Worm (Caenorhabditis elegans): Measurements from ENCODE around the gene F56D2.2.

Gene F56D2.2

DNA sequence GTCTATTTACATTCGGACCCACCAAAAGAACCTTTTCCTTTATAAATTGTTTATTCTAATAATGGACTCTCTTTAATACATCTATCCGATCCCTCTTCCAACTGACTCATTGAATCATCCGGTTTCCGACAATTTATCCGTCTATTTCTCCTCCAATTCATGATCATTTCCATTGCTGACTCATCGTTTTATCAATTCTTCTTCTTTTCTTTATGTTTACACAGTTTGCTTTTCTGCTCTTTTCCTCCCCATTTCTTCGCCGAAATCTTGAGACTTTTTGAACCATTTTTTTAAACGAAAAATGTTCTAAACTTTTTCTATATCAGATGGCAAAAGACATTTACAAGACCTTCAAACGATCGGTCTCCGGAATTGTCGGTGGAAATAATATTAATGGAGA is 8.4 kb downstream of the F56D2.2 start, which contains the start of gene ced-6:
Gene ced-6, plus strand, starts transcription at position 327 of the 400 bp plus-strand sequence.
- TF ChIP-seq him-1 (tag; optimal IDR thresholded peaks at IDR 0.05) (no peak), W03F9.2 (tag; optimal IDR thresholded peaks at IDR 0.05) (no peak), dao-5 (tag; optimal IDR thresholded peaks at IDR 0.05) (no peak)

DNA sequence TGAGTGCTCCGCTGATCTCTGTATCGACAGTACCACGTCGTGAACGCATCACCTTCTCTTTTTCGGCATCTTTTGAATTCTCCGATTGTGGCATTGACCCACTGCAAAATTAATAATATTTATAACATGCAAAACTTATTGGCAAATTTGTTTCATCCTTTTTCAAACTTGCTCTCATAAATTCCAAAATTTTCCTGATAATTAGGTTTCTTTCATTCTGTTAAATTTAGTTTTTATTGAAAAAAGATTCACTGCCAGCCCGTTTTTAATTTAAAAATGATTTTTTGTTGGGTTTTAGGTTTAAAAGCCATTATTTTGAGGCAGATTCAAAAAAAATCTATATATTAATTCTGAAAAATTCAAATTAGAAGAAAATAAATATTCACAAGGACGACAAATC is 12.9 kb downstream of the F56D2.2 start, which contains the start of gene wdr-37:
Gene wdr-37, minus strand, starts transcription at position 101 of the 400 bp plus-strand sequence.
- TF ChIP-seq him-1 (tag; optimal IDR thresholded peaks at IDR 0.05) (no peak), dao-5 (tag; optimal IDR thresholded peaks at IDR 0.05) (no peak), W03F9.2 (tag; optimal IDR thresholded peaks at IDR 0.05) (no peak)

DNA sequence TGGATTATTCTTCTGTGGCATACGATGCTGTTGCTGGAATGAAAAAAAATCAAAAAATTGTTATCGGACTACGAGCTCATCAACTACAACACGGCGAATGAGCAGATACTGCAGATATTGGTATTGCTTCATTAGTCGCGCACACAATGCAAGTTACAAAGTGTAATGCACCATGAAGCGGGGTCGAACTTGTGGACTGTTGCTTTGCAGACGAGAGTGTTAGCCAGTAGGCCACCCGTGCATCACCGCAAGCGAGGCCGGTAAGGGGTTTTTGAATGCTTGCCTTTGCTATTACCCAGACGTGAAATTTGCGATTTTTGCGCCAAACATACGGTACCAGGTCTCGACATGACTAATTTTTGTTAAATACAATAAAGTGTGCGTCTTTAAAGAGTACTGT is 14.9 kb downstream of the F56D2.2 start:
- TF ChIP-seq dao-5 (tag; optimal IDR thresholded peaks at IDR 0.05) = peak; percentile 67
- TF ChIP-seq W03F9.2 (tag; optimal IDR thresholded peaks at IDR 0.05) = peak; percentile 25
- no peak for TF ChIP-seq him-1 (tag; optimal IDR thresholded peaks at IDR 0.05)

DNA sequence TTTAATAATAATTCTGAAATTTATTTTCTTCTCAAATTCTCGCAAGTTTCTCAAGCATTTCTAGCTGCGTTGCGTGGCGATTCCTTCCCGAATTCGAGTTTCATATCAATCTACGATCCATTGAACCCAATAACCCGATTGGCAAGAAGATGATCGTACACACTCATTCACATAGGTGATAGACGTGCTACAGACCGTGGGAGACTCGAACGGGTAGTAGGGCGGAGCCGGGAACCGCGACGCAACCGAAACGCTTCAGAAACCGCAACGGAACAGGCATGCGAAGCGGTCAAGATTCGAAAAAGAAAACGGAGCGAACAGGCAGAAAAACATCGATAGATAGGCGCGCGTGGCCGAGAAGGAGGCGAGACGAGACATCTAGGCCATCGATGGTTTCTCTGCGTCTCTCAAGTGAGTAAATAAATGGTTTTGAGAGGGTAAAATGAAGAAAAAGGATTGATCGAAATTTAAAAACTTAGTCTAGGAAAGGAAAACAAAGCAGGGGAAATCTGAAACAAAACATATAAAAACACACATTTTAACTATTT is 16.4 kb downstream of the F56D2.2 start, which contains the start of gene madf-11:
Gene madf-11, minus strand, starts transcription at position 51 of the 548 bp plus-strand sequence.
- TF ChIP-seq W03F9.2 (tag; optimal IDR thresholded peaks at IDR 0.05) (no peak), him-1 (tag; optimal IDR thresholded peaks at IDR 0.05) (no peak), dao-5 (tag; optimal IDR thresholded peaks at IDR 0.05) (no peak)

DNA sequence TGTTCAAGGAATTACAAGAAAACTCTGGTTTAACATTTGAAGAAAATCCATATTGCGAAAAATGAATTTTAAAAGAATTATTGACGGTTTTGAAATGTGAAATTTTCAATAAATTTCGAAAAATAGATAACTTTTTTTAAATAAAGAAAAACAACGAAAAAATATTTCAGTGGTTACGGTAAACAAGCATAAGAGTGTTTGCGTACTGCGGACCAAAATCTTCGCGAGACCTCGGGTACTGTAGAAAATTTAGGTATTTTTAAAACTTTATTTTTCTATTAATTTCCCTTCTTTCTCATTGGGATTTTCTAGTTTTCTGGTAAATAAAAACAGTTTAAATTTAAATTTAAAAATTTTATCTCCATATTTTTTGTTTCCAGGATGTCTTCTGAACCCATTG is 17.0 kb downstream of the F56D2.2 start, which contains the start of gene xnd-1:
Gene xnd-1, plus strand, starts transcription at position 381 of the 400 bp plus-strand sequence.
- TF ChIP-seq him-1 (tag; optimal IDR thresholded peaks at IDR 0.05) = no peak
- peak; percentile 49 for TF ChIP-seq W03F9.2 (tag; optimal IDR thresholded peaks at IDR 0.05)
- TF ChIP-seq dao-5 (tag; optimal IDR thresholded peaks at IDR 0.05) = no peak

DNA sequence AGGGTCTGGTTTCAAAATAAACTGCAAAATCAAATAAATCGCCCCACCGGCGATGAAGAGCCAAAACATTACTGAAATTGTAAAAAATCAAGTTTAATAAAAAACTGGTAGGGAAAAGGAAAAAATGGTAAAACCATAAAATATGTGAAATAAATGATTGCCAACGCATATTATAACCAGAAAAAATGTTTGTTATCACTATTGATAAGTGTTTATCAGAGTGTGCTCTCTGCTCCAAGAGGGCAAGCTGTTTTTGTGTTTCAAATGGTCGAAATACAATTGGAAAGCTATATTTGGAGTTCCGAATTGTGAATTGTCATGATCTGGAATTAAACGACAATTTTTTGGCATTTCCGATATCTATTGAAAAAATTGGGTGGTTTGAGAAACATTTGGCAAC is 23.2 kb downstream of the F56D2.2 start, which contains the start of gene C05D2.8:
Gene C05D2.8, minus strand, starts transcription at position 71 of the 400 bp plus-strand sequence.
- TF ChIP-seq dao-5 (tag; optimal IDR thresholded peaks at IDR 0.05) (no peak), W03F9.2 (tag; optimal IDR thresholded peaks at IDR 0.05) (no peak), him-1 (tag; optimal IDR thresholded peaks at IDR 0.05) (no peak)

DNA sequence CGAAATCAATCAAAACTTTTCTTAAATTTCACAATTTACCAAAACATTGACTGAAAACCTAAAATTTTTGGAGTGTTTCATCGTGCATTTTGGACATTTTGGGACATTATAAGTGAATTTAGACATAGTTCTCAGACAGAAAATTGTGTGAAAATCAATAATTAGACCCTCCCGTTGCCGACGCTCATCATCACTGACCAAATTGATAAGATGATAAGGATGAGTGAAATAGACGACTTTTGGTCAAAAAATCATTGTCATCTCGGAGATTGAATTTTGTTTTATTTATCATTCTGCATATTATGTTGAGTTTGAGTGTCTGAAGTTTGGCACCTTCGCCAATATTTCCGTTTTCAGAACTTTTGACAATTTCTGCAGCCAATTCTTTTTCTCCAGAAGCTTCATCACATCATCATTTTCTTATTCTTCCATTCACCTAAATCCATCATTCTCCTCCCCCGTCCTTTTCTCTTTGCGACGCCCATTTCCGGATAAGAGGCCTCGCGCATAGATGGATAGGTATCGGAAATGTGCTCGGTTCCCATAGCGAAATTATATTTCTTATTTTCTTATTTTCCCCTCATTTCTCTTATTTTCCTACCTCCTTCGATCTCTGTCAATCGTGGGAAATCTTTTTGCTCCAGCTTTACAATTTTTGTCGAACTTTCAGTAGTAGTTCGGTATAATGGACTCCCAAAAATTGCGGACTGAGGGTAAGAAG is 24.7 kb downstream of the F56D2.2 start, which contains the start of gene bas-1:
Gene bas-1, plus strand, starts transcription at position 671 of the 721 bp plus-strand sequence.
- TF ChIP-seq dao-5 (tag; optimal IDR thresholded peaks at IDR 0.05) = no peak
- TF ChIP-seq W03F9.2 (tag; optimal IDR thresholded peaks at IDR 0.05) = no peak
- TF ChIP-seq him-1 (tag; optimal IDR thresholded peaks at IDR 0.05) = no peak

DNA sequence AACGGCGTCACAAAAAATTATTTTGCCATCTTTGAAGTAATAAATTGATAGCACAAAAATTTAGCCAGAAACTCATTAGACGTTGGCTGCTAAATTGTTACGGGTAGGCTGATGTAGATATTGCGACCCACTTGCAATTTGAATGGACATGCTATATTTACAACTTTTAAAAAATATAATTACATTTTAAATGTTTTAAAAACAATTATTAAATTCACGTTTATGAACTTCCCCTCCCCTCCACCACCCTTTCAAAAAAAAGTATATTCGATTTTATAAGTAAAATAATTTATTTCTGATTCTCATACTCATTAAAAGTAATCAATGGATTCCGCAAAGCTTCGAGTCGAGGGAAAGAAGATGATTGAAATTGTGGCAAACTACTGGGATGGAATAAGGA is 27.6 kb downstream of the F56D2.2 start, which contains the start of gene basl-1:
Gene basl-1, plus strand, starts transcription at position 301 of the 400 bp plus-strand sequence.
- TF ChIP-seq dao-5 (tag; optimal IDR thresholded peaks at IDR 0.05) (no peak), W03F9.2 (tag; optimal IDR thresholded peaks at IDR 0.05) (no peak), him-1 (tag; optimal IDR thresholded peaks at IDR 0.05) (no peak)

DNA sequence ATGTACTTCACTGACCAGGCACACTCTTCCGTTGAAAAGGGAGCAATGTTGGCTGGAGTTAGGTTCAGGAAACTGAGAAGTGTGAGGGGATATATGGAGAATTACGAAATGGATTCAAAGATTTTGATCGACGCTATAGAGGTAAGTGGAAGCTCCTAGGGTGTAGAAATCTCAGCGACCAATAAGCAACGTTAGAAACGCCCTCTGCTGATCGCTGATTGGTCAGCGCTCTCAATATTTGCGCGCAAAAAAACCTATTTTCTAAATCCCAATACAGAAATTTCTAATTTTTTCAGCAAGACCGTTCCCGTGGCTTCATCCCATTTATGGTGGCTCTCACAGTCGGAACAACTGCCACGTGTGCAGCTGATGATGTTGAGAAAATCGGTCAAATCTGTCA is 28.6 kb downstream of the F56D2.2 start:
- TF ChIP-seq dao-5 (tag; optimal IDR thresholded peaks at IDR 0.05) (no peak), W03F9.2 (tag; optimal IDR thresholded peaks at IDR 0.05) (no peak), him-1 (tag; optimal IDR thresholded peaks at IDR 0.05) (no peak)

DNA sequence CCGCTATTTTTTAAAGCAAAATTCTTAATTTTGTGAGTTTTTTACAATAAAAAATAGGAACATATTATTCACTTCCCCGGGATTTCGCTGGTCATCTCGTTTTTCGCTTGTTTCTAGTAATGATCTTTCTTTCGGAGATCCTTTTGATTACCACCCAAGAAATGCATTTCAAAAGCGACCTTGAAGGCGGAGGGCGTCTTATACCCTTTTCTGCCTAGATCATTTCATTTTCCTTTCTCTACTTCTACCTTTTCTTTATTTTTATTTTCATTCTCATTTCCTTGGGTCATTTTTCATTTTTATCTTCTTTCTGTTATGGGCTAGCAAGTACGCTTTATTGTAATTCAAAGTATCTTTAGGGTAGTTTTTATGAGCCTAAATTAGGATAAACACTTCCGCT is 33.1 kb downstream of the F56D2.2 start:
- TF ChIP-seq dao-5 (tag; optimal IDR thresholded peaks at IDR 0.05) = no peak
- TF ChIP-seq him-1 (tag; optimal IDR thresholded peaks at IDR 0.05) = no peak
- no peak for TF ChIP-seq W03F9.2 (tag; optimal IDR thresholded peaks at IDR 0.05)

DNA sequence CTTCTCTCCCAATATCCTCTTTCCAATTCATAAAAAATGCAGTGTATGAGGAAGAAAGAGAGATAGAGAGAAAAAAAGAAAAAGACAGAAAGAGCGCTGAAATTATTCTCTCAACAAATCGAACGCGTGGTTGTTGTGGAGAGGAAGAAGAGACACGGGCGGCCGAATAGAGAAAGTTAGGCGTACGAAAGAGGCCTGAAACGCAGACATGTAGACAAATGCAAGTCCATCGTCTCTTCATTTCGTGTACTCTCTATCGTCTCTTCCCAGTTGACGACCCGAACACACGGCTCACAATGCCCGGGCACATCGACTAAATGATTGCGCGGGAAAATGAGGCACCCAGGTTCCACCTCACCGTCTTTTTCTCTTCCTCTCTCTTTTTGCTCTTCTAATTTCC is 34.2 kb downstream of the F56D2.2 start:
- TF ChIP-seq W03F9.2 (tag; optimal IDR thresholded peaks at IDR 0.05) (peak; percentile 35), him-1 (tag; optimal IDR thresholded peaks at IDR 0.05) (peak; percentile 57), dao-5 (tag; optimal IDR thresholded peaks at IDR 0.05) (no peak)

DNA sequence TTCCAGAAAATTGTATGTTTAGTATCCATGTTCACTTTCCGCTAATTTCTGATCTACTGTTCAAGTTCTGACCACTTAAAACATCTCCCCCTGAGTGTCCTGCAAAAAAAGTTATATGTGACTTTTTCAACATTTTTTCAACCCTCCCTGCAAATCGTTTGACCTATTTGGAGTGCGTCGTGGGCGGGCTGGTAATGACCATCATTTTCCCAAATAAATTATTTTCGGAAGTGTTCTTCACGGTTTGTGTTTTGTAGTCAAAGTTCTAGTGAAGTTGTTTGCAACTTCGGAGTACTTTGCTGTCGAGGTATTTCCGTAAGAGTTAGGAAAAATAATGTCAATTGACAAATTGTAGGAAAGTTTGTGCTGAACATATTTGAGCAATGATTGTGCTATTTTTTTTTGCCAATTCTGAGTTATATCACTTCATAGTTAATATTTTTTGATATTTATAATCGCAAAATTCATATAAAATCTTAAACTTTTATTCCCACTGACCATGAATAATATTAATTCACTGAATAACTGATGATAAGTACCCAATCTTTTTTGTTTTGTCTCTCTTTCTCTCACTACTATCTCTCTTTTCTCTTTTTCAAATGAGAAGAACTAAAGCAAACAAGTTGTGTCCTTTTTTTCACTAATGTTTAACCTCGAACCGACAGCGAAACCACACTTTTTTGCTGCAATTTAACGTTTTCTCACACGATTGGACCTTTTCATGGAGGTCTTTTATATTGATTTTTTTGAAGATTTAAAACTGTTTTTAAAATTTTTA is 35.4 kb downstream of the F56D2.2 start:
- TF ChIP-seq W03F9.2 (tag; optimal IDR thresholded peaks at IDR 0.05) (no peak), dao-5 (tag; optimal IDR thresholded peaks at IDR 0.05) (no peak), him-1 (tag; optimal IDR thresholded peaks at IDR 0.05) (no peak)

DNA sequence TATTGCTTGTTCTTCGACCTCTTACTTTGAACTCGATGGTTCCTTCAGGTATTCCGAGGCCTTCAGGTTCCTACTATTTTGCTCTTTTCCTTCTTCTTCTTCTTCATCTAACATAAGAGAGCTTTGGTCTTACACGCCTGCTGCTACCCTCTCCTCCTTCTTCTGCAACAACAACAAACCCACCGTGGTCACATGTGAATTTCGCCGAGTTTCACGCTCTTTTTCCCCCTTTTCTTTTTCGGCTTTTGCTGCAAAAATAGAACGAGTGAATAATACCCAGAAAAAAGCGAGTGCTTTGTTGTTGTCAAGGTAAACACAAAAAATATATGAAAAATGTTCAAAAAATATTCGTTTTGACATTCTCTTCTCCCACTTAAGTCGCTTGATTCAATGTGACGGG is 36.4 kb downstream of the F56D2.2 start:
- TF ChIP-seq dao-5 (tag; optimal IDR thresholded peaks at IDR 0.05) (no peak), him-1 (tag; optimal IDR thresholded peaks at IDR 0.05) (no peak), W03F9.2 (tag; optimal IDR thresholded peaks at IDR 0.05) (no peak)

Data from whole organism, L4/young adult.